Fruit fly (Drosophila melanogaster): ENCODE data around the gene htl.

DNA sequence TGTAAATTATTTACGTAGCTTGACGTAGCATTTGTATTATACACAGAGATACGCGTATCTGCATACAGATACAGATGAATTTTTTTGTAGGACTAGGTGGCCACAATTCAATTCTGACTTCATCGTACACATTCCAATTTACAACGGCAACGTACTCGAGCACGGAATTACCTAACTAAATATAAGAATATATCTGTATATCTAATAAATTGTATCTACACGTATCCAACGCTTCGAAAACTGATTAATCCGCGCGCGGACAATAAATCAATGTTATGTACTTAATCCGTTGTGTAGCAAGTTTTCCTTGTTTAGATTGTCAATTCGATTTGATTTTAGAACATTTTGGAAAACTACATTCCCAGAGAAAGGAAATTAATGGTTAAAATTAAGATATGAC, 29.4 kb downstream of the htl start, which contains the start of gene CG7794:
- TF ChIP-seq psq (GFP tag; optimal IDR thresholded peaks at IDR 0.05) (no peak), usp (GFP tag; optimal IDR thresholded peaks at IDR 0.05) (no peak), lola (GFP tag; optimal IDR thresholded peaks at IDR 0.05) (no peak), Abd-B (GFP tag; optimal IDR thresholded peaks at IDR 0.05) (no peak), Vsx2 (GFP tag; optimal IDR thresholded peaks at IDR 0.05; ENCODE audit: partially characterized antibody) (no peak), h (GFP tag; optimal IDR thresholded peaks at IDR 0.05) (no peak), jim (GFP tag; optimal IDR thresholded peaks at IDR 0.05) (no peak), Hr78 (GFP tag; optimal IDR thresholded peaks at IDR 0.05) (no peak), Dfd (GFP tag; optimal IDR thresholded peaks at IDR 0.05) (no peak)

Measured in whole organism, wandering third instar larva.